Fruit fly (Drosophila melanogaster) whole organism, embryonic: Measurements from ENCODE around the gene RabX6.

Source experiments
- Asciz ChIP-seq: fragments of 200-800 bp; sonication (Bioruptor generic); optimal IDR thresholded peaks from 2 replicates; lab custom pipeline; 2017; ENCODE audit warnings: missing biosample characterization, mild to moderate bottlenecking, missing genetic modification characterization, missing genetic modification reagents
- CG12219 ChIP-seq: fragments of 200-800 bp; sonication (Bioruptor generic); optimal IDR thresholded peaks from 3 replicates; lab custom pipeline; 2018; ENCODE audit warnings: missing biosample characterization, mild to moderate bottlenecking, missing genetic modification characterization
- CG12659 ChIP-seq: fragments of 200-800 bp; sonication (Bioruptor generic); optimal IDR thresholded peaks from 3 replicates; lab custom pipeline; 2017; ENCODE audit warnings: mild to moderate bottlenecking, missing biosample characterization, missing genetic modification reagents, missing genetic modification characterization
- CG12942 ChIP-seq: fragments of 200-800 bp; sonication (Bioruptor generic); optimal IDR thresholded peaks from 3 replicates; lab custom pipeline; 2016; ENCODE audit warnings: missing biosample characterization, missing genetic modification characterization
- CG13123 ChIP-seq: fragments of 200-800 bp; sonication (Bioruptor generic); optimal IDR thresholded peaks from 2 replicates; lab custom pipeline; 2016; ENCODE audit warnings: missing biosample characterization, missing genetic modification characterization
- CG14050 ChIP-seq: fragments of 200-800 bp; sonication (Bioruptor generic); IDR thresholded peaks from 3 replicates; pipeline ENCODE4 v1.3.6; 2022; ENCODE audit warnings: missing biosample characterization, missing genetic modification characterization
- CG14441 ChIP-seq: fragments of 200-800 bp; sonication (Bioruptor generic); IDR thresholded peaks from 2 replicates; pipeline ENCODE4 v1.3.6; 2022; ENCODE audit warnings: missing biosample characterization, missing genetic modification characterization
- CG15269 ChIP-seq: fragments of 200-800 bp; sonication (Bioruptor generic); optimal IDR thresholded peaks from 2 replicates; lab custom pipeline; 2018; ENCODE audit warnings: missing biosample characterization, mild to moderate bottlenecking, missing genetic modification characterization, moderate library complexity
- CG15696 ChIP-seq: fragments of 200-800 bp; sonication (Bioruptor generic); optimal IDR thresholded peaks from 2 replicates; lab custom pipeline; 2019; ENCODE audit warnings: missing biosample characterization, mild to moderate bottlenecking, missing genetic modification characterization, moderate library complexity
- CG17186 ChIP-seq: fragments of 200-800 bp; sonication (Bioruptor generic); optimal IDR thresholded peaks from 3 replicates; lab custom pipeline; 2017; ENCODE audit warnings: missing biosample characterization, missing genetic modification reagents, missing genetic modification characterization
- CG2202 ChIP-seq: fragments of 200-800 bp; sonication (Bioruptor generic); optimal IDR thresholded peaks from 2 replicates; lab custom pipeline; 2018; ENCODE audit warnings: missing biosample characterization, mild to moderate bottlenecking, missing genetic modification characterization
- CG2875 ChIP-seq: fragments of 200-800 bp; sonication (Bioruptor generic); optimal IDR thresholded peaks from 2 replicates; lab custom pipeline; 2017; ENCODE audit warnings: missing biosample characterization, mild to moderate bottlenecking, missing genetic modification characterization, missing genetic modification reagents
- CG2889 ChIP-seq: fragments of 200-800 bp; sonication (Bioruptor generic); IDR thresholded peaks from 3 replicates; pipeline ENCODE4 v1.3.6; 2022; ENCODE audit warnings: missing biosample characterization, missing genetic modification characterization
- CG3407 ChIP-seq: fragments of 200-800 bp; sonication (Bioruptor generic); optimal IDR thresholded peaks from 2 replicates; lab custom pipeline; 2018; ENCODE audit warnings: missing biosample characterization, mild to moderate bottlenecking, missing genetic modification characterization
- CG4820 ChIP-seq: fragments of 200-800 bp; sonication (Bioruptor generic); optimal IDR thresholded peaks from 3 replicates; lab custom pipeline; 2016; ENCODE audit warnings: missing biosample characterization, missing genetic modification characterization
- CG5245 ChIP-seq: fragments of 200-800 bp; sonication (Bioruptor generic); optimal IDR thresholded peaks from 3 replicates; lab custom pipeline; 2016; ENCODE audit warnings: missing biosample characterization, missing genetic modification characterization
- CG6272 ChIP-seq: fragments of 200-800 bp; sonication (Bioruptor generic); IDR thresholded peaks from 2 replicates; pipeline ENCODE4 v1.3.6; 2022; ENCODE audit warnings: missing biosample characterization, missing genetic modification characterization
- CG6791 ChIP-seq: fragments of 200-800 bp; sonication (Bioruptor generic); IDR thresholded peaks from 3 replicates; pipeline ENCODE4 v1.3.6; 2022; ENCODE audit warnings: missing biosample characterization, missing genetic modification characterization; ENCODE audit not compliant: partially characterized antibody
- CG7963 ChIP-seq: fragments of 200-800 bp; sonication (Bioruptor generic); IDR thresholded peaks from 3 replicates; pipeline ENCODE4 v1.3.6; 2022; ENCODE audit warnings: missing biosample characterization, missing genetic modification characterization; ENCODE audit not compliant: partially characterized antibody
- CG9215 ChIP-seq: fragments of 200-800 bp; sonication (Bioruptor generic); IDR thresholded peaks from 2 replicates; pipeline ENCODE4 v1.3.6; 2022; ENCODE audit warnings: missing biosample characterization, missing genetic modification characterization
- Camta ChIP-seq: fragments of 200-800 bp; sonication (Bioruptor generic); optimal IDR thresholded peaks from 2 replicates; lab custom pipeline; 2016; ENCODE audit warnings: missing biosample characterization, missing genetic modification characterization
- CoRest ChIP-seq: fragments of 200-800 bp; sonication (Bioruptor generic); optimal IDR thresholded peaks from 3 replicates; lab custom pipeline; 2018; ENCODE audit warnings: missing biosample characterization, mild to moderate bottlenecking, missing genetic modification characterization, moderate library complexity
- CrebB ChIP-seq: fragments of 200-800 bp; sonication (Bioruptor generic); optimal IDR thresholded peaks from 3 replicates; lab custom pipeline; 2018; ENCODE audit warnings: missing biosample characterization, mild to moderate bottlenecking, missing genetic modification characterization
- D ChIP-seq, 2 experiments: fragments of 200-800 bp in 1 of 2; fragments of >200 bp in 1 of 2; sonication (Bioruptor generic) in 1 of 2; optimal IDR thresholded peaks; 2 replicates in 1 of 2; 3 replicates in 1 of 2; lab custom pipeline; 2017; ENCODE audit warnings: mild to moderate bottlenecking in 1 of 2, missing biosample characterization in 1 of 2, missing genetic modification characterization in 1 of 2, missing genetic modification reagents in 1 of 2
- E2f1 ChIP-seq: fragments of 200-800 bp; sonication (Bioruptor generic); IDR thresholded peaks from 2 replicates; pipeline ENCODE4 v1.3.6; 2022; ENCODE audit warnings: missing biosample characterization, missing genetic modification characterization
- E2f2 ChIP-seq: fragments of 200-800 bp; sonication (Bioruptor generic); IDR thresholded peaks from 2 replicates; pipeline ENCODE4 v1.3.6; 2022; ENCODE audit warnings: missing biosample characterization, missing genetic modification characterization
- Gsc ChIP-seq: fragments of 200-800 bp; sonication (Bioruptor generic); IDR thresholded peaks from 2 replicates; pipeline ENCODE4 v1.3.6; 2022; ENCODE audit warnings: missing biosample characterization, missing genetic modification characterization
- HLHmδ ChIP-seq: fragments of 200-800 bp; sonication (Bioruptor generic); optimal IDR thresholded peaks from 2 replicates; lab custom pipeline; 2018; ENCODE audit warnings: missing biosample characterization, mild to moderate bottlenecking, missing genetic modification characterization, moderate library complexity
- Hand ChIP-seq: fragments of 200-800 bp; sonication (Bioruptor generic); optimal IDR thresholded peaks from 2 replicates; lab custom pipeline; 2017; ENCODE audit warnings: mild to moderate bottlenecking, missing biosample characterization, missing genetic modification reagents, missing genetic modification characterization
- Lim3 ChIP-seq: fragments of 200-800 bp; sonication (Bioruptor generic); IDR thresholded peaks from 2 replicates; pipeline ENCODE4 v1.3.6; 2022; ENCODE audit warnings: missing biosample characterization, missing genetic modification characterization
- MBD-R2 ChIP-seq: fragments of 200-800 bp; sonication (Bioruptor generic); IDR thresholded peaks from 2 replicates; pipeline ENCODE4 v1.3.6; 2022; ENCODE audit warnings: missing biosample characterization, missing genetic modification characterization
- Opbp ChIP-seq: fragments of 200-800 bp; sonication (Bioruptor generic); IDR thresholded peaks from 3 replicates; pipeline ENCODE4 v1.3.6; 2022; ENCODE audit warnings: missing biosample characterization, missing genetic modification characterization; ENCODE audit not compliant: partially characterized antibody
- Optix ChIP-seq: fragments of 200-800 bp; sonication (Bioruptor generic); IDR thresholded peaks from 3 replicates; pipeline ENCODE4 v1.3.6; 2022; ENCODE audit warnings: missing biosample characterization, missing genetic modification characterization
- PHDP ChIP-seq: fragments of 200-800 bp; sonication (Bioruptor generic); optimal IDR thresholded peaks from 3 replicates; lab custom pipeline; 2018; ENCODE audit warnings: missing biosample characterization, mild to moderate bottlenecking, missing genetic modification characterization, moderate library complexity
- TFAM ChIP-seq: fragments of 200-800 bp; sonication (Bioruptor generic); optimal IDR thresholded peaks from 2 replicates; lab custom pipeline; 2017; ENCODE audit warnings: missing biosample characterization, missing genetic modification characterization, inconsistent platforms
- ci ChIP-seq: fragments of 200-800 bp; sonication (Bioruptor generic); IDR thresholded peaks from 3 replicates; pipeline ENCODE4 v1.3.6; 2022; ENCODE audit warnings: missing biosample characterization, missing genetic modification characterization
- dm ChIP-seq: fragments of 200-800 bp; sonication (Bioruptor generic); optimal IDR thresholded peaks from 3 replicates; lab custom pipeline; 2016; ENCODE audit warnings: missing biosample characterization, missing genetic modification characterization
- fd102C ChIP-seq: fragments of 200-800 bp; sonication (Bioruptor generic); optimal IDR thresholded peaks from 2 replicates; lab custom pipeline; 2018; ENCODE audit warnings: missing biosample characterization, mild to moderate bottlenecking, missing genetic modification characterization, moderate library complexity
- lola ChIP-seq, 3 experiments: fragments of >200 bp in 2 of 3; fragments of 200-800 bp in 1 of 3; sonication (Bioruptor generic) in 1 of 3; optimal IDR thresholded peaks; 2 replicates each; lab custom pipeline; 2017 to 2019; ENCODE audit warnings: missing biosample characterization in 3 of 3, missing genetic modification characterization in 3 of 3, mild to moderate bottlenecking in 1 of 3, moderate library complexity in 1 of 3
- nau ChIP-seq: fragments of 200-800 bp; sonication (Bioruptor generic); optimal IDR thresholded peaks from 3 replicates; lab custom pipeline; 2017; ENCODE audit warnings: missing biosample characterization, mild to moderate bottlenecking, missing genetic modification characterization, missing genetic modification reagents
- nerfin-1 ChIP-seq: fragments of 200-800 bp; sonication (Bioruptor generic); optimal IDR thresholded peaks from 3 replicates; lab custom pipeline; 2019; ENCODE audit warnings: missing biosample characterization, mild to moderate bottlenecking, missing genetic modification characterization, moderate library complexity
- pros ChIP-seq: fragments of 200-800 bp; sonication (Bioruptor generic); optimal IDR thresholded peaks from 3 replicates; lab custom pipeline; 2019; ENCODE audit warnings: missing biosample characterization, mild to moderate bottlenecking, missing genetic modification characterization, moderate library complexity
- ro ChIP-seq: fragments of 200-800 bp; sonication (Bioruptor generic); IDR thresholded peaks from 2 replicates; pipeline ENCODE4 v1.3.6; 2022; ENCODE audit warnings: missing biosample characterization, missing genetic modification characterization
- slbo ChIP-seq: fragments of 200-800 bp; sonication (Bioruptor generic); IDR thresholded peaks from 2 replicates; pipeline ENCODE4 v1.3.6; 2022; ENCODE audit warnings: missing biosample characterization, missing genetic modification characterization
- ssp ChIP-seq: fragments of 200-800 bp; sonication (Bioruptor generic); IDR thresholded peaks from 2 replicates; pipeline ENCODE4 v1.3.6; 2022; ENCODE audit warnings: missing biosample characterization, missing genetic modification characterization
- stwl ChIP-seq: fragments of 200-800 bp; sonication (Bioruptor generic); optimal IDR thresholded peaks from 3 replicates; lab custom pipeline; 2018; ENCODE audit warnings: missing biosample characterization, mild to moderate bottlenecking, missing genetic modification characterization, moderate library complexity
- vnd ChIP-seq: fragments of 200-800 bp; sonication (Bioruptor generic); IDR thresholded peaks from 3 replicates; pipeline ENCODE4 v1.3.6; 2022; ENCODE audit warnings: missing biosample characterization, missing genetic modification characterization; ENCODE audit not compliant: partially characterized antibody
- zen ChIP-seq: fragments of 200-800 bp; sonication (Bioruptor generic); optimal IDR thresholded peaks from 3 replicates; lab custom pipeline; 2018; ENCODE audit warnings: missing biosample characterization, mild to moderate bottlenecking, missing genetic modification characterization, moderate library complexity

RabX6 gene

dm6 chr3L:725527-726191 is 35.3 kb downstream of the RabX6 start (continued):
- TF ChIP-seq CG17186 (GFP tag; lab: Kevin White, UChicago) (peak; percentile 53), HLHmδ (GFP tag; lab: Kevin White, UChicago) (no peak), CG9215 (peak; percentile 33; the same call in 1 of the 2 replicates), ro (GFP tag; lab: Robert Waterston, UW) (peak; percentile 40; the same call in 1 of the 2 replicates), PHDP (tag; lab: Kevin White, UChicago) (peak; percentile 51), CG12219 (GFP tag; lab: Kevin White, UChicago) (peak; percentile 70), Lim3 (no peak), CG15269 (no peak), CG2875 (peak; percentile 82), Camta (peak; percentile 78), CG12659 (no peak), CG14441 (GFP tag; lab: Robert Waterston, UW) (no peak), CG6272 (peak; percentile 69), TFAM (GFP tag; lab: Kevin White, UChicago) (peak; percentile 74), CG3407 (GFP tag; lab: Kevin White, UChicago) (peak; percentile 72), Optix (GFP tag; lab: Robert Waterston, UW) (peak; percentile 83), Hand (GFP tag; lab: Kevin White, UChicago) (no peak), CG15696 (tag; lab: Kevin White, UChicago) (peak; percentile 94), fd102C (GFP tag; lab: Kevin White, UChicago) (peak; percentile 87), D (optimal IDR thresholded peaks at IDR 0.05; lab: Kevin White, UChicago) (no peak), D (GFP tag; optimal IDR thresholded peaks at IDR 0.05; lab: Kevin White, UChicago) (peak; percentile 86), pros (GFP tag; lab: Kevin White, UChicago) (no peak), nerfin-1 (tag; lab: Kevin White, UChicago) (peak; percentile 61), CG13123 (GFP tag; lab: Kevin White, UChicago) (peak; percentile 73), CG7963 (no peak), nau (GFP tag; lab: Kevin White, UChicago) (no peak), CG5245 (GFP tag; lab: Kevin White, UChicago) (peak; percentile 91), slbo (GFP tag; lab: Robert Waterston, UW) (no peak), CrebB (peak; percentile 2), CG6791 (GFP tag; lab: Robert Waterston, UW) (no peak), CG2202 (tag; lab: Kevin White, UChicago) (peak; percentile 93), Opbp (no peak), CG2889 (0 out of 3 replicates have a peak, but pooled peaks have one; percentile 39), Gsc (GFP tag; lab: Robert Waterston, UW) (peak; percentile 80), E2f1 (peak; percentile 69), zen (peak; percentile 87), CG12942 (GFP tag; lab: Kevin White, UChicago) (peak; percentile 67), ssp (peak; percentile 69), MBD-R2 (GFP tag; lab: Robert Waterston, UW) (no peak), ci (GFP tag; lab: Robert Waterston, UW) (peak; percentile 89), stwl (tag; lab: Kevin White, UChicago) (peak; percentile 76), E2f2 (GFP tag; lab: Robert Waterston, UW) (no peak), Asciz (GFP tag; lab: Kevin White, UChicago) (peak; percentile 31), lola (GFP tag; optimal IDR thresholded peaks at IDR 0.05; lab: Kevin White, UChicago) (peak in 1 of 3 experiments; percentile 96), dm (GFP tag; lab: Kevin White, UChicago) (peak; percentile 60), CG14050 (GFP tag; lab: Robert Waterston, UW) (no peak), CoRest (tag; lab: Kevin White, UChicago) (peak; percentile 73), vnd (GFP tag; lab: Robert Waterston, UW) (no peak), CG4820 (GFP tag; lab: Kevin White, UChicago) (peak; percentile 87)
